Fruit fly (Drosophila melanogaster) whole organism, embryonic: ENCODE data around the gene CG45493.
A peak's percentile ranks its signal among the peaks of the same experiment; 100 is the strongest.

Experiments used
- Asciz ChIP-seq: fragments of 200-800 bp; sonication (Bioruptor generic); optimal IDR thresholded peaks from 2 replicates; lab custom pipeline; 2017; ENCODE audit warnings: missing biosample characterization, mild to moderate bottlenecking, missing genetic modification characterization, missing genetic modification reagents
- Atf-2 ChIP-seq: fragments of 200-800 bp; sonication (Bioruptor generic); optimal IDR thresholded peaks from 2 replicates; lab custom pipeline; 2016; ENCODE audit warnings: missing biosample characterization, missing genetic modification characterization
- Atf6 ChIP-seq: fragments of 200-800 bp; sonication (Bioruptor generic); IDR thresholded peaks from 2 replicates; pipeline ENCODE4 v1.3.6; 2022; ENCODE audit warnings: missing biosample characterization, missing genetic modification characterization
- CG12155 ChIP-seq: fragments of 200-800 bp; sonication (Bioruptor generic); optimal IDR thresholded peaks from 3 replicates; lab custom pipeline; 2016; ENCODE audit warnings: missing biosample characterization, missing genetic modification characterization
- CG15696 ChIP-seq: fragments of 200-800 bp; sonication (Bioruptor generic); optimal IDR thresholded peaks from 2 replicates; lab custom pipeline; 2019; ENCODE audit warnings: missing biosample characterization, mild to moderate bottlenecking, missing genetic modification characterization, moderate library complexity
- CG16779 ChIP-seq: fragments of 200-800 bp; sonication (Bioruptor generic); IDR thresholded peaks from 2 replicates; pipeline ENCODE4 v1.3.6; 2022; ENCODE audit warnings: missing biosample characterization, missing genetic modification characterization
- CG1792 ChIP-seq: fragments of 200-800 bp; sonication (Bioruptor generic); optimal IDR thresholded peaks from 2 replicates; lab custom pipeline; 2016; ENCODE audit warnings: missing biosample characterization, missing genetic modification characterization
- CG2202 ChIP-seq: fragments of 200-800 bp; sonication (Bioruptor generic); optimal IDR thresholded peaks from 2 replicates; lab custom pipeline; 2018; ENCODE audit warnings: missing biosample characterization, mild to moderate bottlenecking, missing genetic modification characterization
- CG3847 ChIP-seq: fragments of 200-800 bp; sonication (Bioruptor generic); IDR thresholded peaks from 2 replicates; pipeline ENCODE4 v1.3.6; 2022; ENCODE audit warnings: missing biosample characterization, missing genetic modification characterization
- CG4707 ChIP-seq: fragments of 200-800 bp; sonication (Bioruptor generic); optimal IDR thresholded peaks from 2 replicates; lab custom pipeline; 2018; ENCODE audit warnings: missing biosample characterization, mild to moderate bottlenecking, missing genetic modification characterization, moderate library complexity
- CG4730 ChIP-seq: fragments of 200-800 bp; sonication (Bioruptor generic); IDR thresholded peaks from 2 replicates; pipeline ENCODE4 v1.3.6; 2022; ENCODE audit warnings: missing biosample characterization, missing genetic modification characterization
- CG6654 ChIP-seq: fragments of 200-800 bp; sonication (Bioruptor generic); optimal IDR thresholded peaks from 2 replicates; lab custom pipeline; 2017; ENCODE audit warnings: missing biosample characterization, mild to moderate bottlenecking, missing genetic modification characterization
- CG6683 ChIP-seq: fragments of 200-800 bp; sonication (Bioruptor generic); optimal IDR thresholded peaks from 2 replicates; lab custom pipeline; 2017; ENCODE audit warnings: missing biosample characterization, mild to moderate bottlenecking, missing genetic modification characterization, missing genetic modification reagents
- CG8388 ChIP-seq: fragments of 200-800 bp; sonication (Bioruptor generic); optimal IDR thresholded peaks from 2 replicates; lab custom pipeline; 2019; ENCODE audit warnings: missing biosample characterization, mild to moderate bottlenecking, missing genetic modification characterization, moderate library complexity
- CG8944 ChIP-seq: fragments of 200-800 bp; sonication (Bioruptor generic); optimal IDR thresholded peaks from 3 replicates; lab custom pipeline; 2016; ENCODE audit warnings: missing biosample characterization, missing genetic modification characterization
- CG9215 ChIP-seq: fragments of 200-800 bp; sonication (Bioruptor generic); IDR thresholded peaks from 2 replicates; pipeline ENCODE4 v1.3.6; 2022; ENCODE audit warnings: missing biosample characterization, missing genetic modification characterization
- Dref ChIP-seq: fragments of 200-800 bp; sonication (Bioruptor generic); IDR thresholded peaks from 2 replicates; pipeline ENCODE4 v1.3.6; 2022; ENCODE audit warnings: missing biosample characterization, missing genetic modification characterization
- Ets65A ChIP-seq: fragments of 200-800 bp; sonication (Bioruptor generic); peaks from one replicate; lab custom pipeline; 2016; ENCODE audit warnings: missing biosample characterization, missing genetic modification characterization
- Gug ChIP-seq: fragments of 200-800 bp; sonication (Bioruptor generic); IDR thresholded peaks from 4 replicates; pipeline ENCODE4 v1.3.6; 2022; ENCODE audit warnings: missing biosample characterization, missing genetic modification characterization
- HLH3B ChIP-seq: fragments of 200-800 bp; sonication (Bioruptor generic); IDR thresholded peaks from 2 replicates; pipeline ENCODE4 v1.3.6; 2022; ENCODE audit warnings: missing biosample characterization, missing genetic modification characterization
- Hmx ChIP-seq: fragments of 200-800 bp; sonication (Bioruptor generic); optimal IDR thresholded peaks from 2 replicates; lab custom pipeline; 2016; ENCODE audit warnings: missing biosample characterization, missing genetic modification characterization
- Hr78 ChIP-seq, 2 experiments: fragments of 200-800 bp in 1 of 2; fragments of >200 bp in 1 of 2; sonication (Bioruptor generic) in 1 of 2; optimal IDR thresholded peaks; 2 replicates each; lab custom pipeline; 2017 to 2019; ENCODE audit warnings: missing biosample characterization in 2 of 2, missing genetic modification characterization in 2 of 2, mild to moderate bottlenecking in 1 of 2, moderate library complexity in 1 of 2
- Mad ChIP-seq: fragments of 200-800 bp; sonication (Bioruptor generic); optimal IDR thresholded peaks from 2 replicates; lab custom pipeline; 2016; ENCODE audit warnings: missing biosample characterization, missing genetic modification characterization
- NFAT ChIP-seq: fragments of 200-800 bp; sonication (Bioruptor generic); IDR thresholded peaks from 2 replicates; pipeline ENCODE4 v1.3.6; 2022; ENCODE audit warnings: missing biosample characterization, missing genetic modification characterization
- Ptx1 ChIP-seq: fragments of 200-800 bp; sonication (Bioruptor generic); IDR thresholded peaks from 2 replicates; pipeline ENCODE4 v1.3.6; 2022; ENCODE audit warnings: missing biosample characterization, missing genetic modification characterization
- Sox102F ChIP-seq: fragments of 200-800 bp; sonication (Bioruptor generic); optimal IDR thresholded peaks from 2 replicates; lab custom pipeline; 2018; ENCODE audit warnings: missing biosample characterization, mild to moderate bottlenecking, missing genetic modification characterization, moderate library complexity
- Taf1 ChIP-seq: fragments of 200-800 bp; sonication (Bioruptor generic); IDR thresholded peaks from 2 replicates; pipeline ENCODE4 v1.3.6; 2022; ENCODE audit warnings: missing biosample characterization, missing genetic modification characterization
- Xrp1 ChIP-seq: fragments of 200-800 bp; sonication (Bioruptor generic); IDR thresholded peaks from 2 replicates; pipeline ENCODE4 v1.3.6; 2022; ENCODE audit warnings: missing biosample characterization, missing genetic modification characterization
- ash1 ChIP-seq: fragments of 200-800 bp; sonication (Bioruptor generic); optimal IDR thresholded peaks from 2 replicates; lab custom pipeline; 2018; ENCODE audit warnings: missing biosample characterization, mild to moderate bottlenecking, missing genetic modification characterization
- cato ChIP-seq: fragments of 200-800 bp; sonication (Bioruptor generic); optimal IDR thresholded peaks from 2 replicates; lab custom pipeline; 2016; ENCODE audit warnings: missing biosample characterization, missing genetic modification characterization, borderline replicate concordance
- da ChIP-seq: fragments of 200-800 bp; sonication (Bioruptor generic); optimal IDR thresholded peaks from 2 replicates; lab custom pipeline; 2016; ENCODE audit warnings: missing biosample characterization, missing genetic modification characterization
- dimm ChIP-seq: fragments of 200-800 bp; sonication (Bioruptor generic); IDR thresholded peaks from 2 replicates; pipeline ENCODE4 v1.3.6; 2022; ENCODE audit warnings: missing biosample characterization, missing genetic modification characterization
- dm ChIP-seq: fragments of 200-800 bp; sonication (Bioruptor generic); optimal IDR thresholded peaks from 3 replicates; lab custom pipeline; 2016; ENCODE audit warnings: missing biosample characterization, missing genetic modification characterization
- en ChIP-seq: fragments of 200-800 bp; sonication (Bioruptor generic); optimal IDR thresholded peaks from 2 replicates; lab custom pipeline; 2016; ENCODE audit warnings: missing biosample characterization, missing genetic modification characterization
- fu2 ChIP-seq: fragments of 200-800 bp; sonication (Bioruptor generic); optimal IDR thresholded peaks from 2 replicates; lab custom pipeline; 2016; ENCODE audit warnings: missing biosample characterization, missing genetic modification characterization
- grau ChIP-seq: fragments of 200-800 bp; optimal IDR thresholded peaks from 3 replicates; lab custom pipeline; 2019; ENCODE audit warnings: missing biosample characterization, mild to moderate bottlenecking, missing genetic modification characterization, moderate library complexity
- hth ChIP-seq: fragments of >200 bp; optimal IDR thresholded peaks from 2 replicates; lab custom pipeline; 2017; ENCODE audit warnings: inconsistent platforms
- ind ChIP-seq: fragments of 200-800 bp; sonication (Bioruptor generic); optimal IDR thresholded peaks from 3 replicates; lab custom pipeline; 2016; ENCODE audit warnings: missing biosample characterization, missing genetic modification characterization
- jigr1 ChIP-seq: fragments of 200-800 bp; sonication (Bioruptor generic); IDR thresholded peaks from 3 replicates; pipeline ENCODE4 v1.3.6; 2022; ENCODE audit warnings: missing biosample characterization, missing genetic modification characterization
- lmd ChIP-seq: fragments of 200-800 bp; sonication (Bioruptor generic); IDR thresholded peaks from 2 replicates; pipeline ENCODE4 v1.3.6; 2022; ENCODE audit warnings: missing biosample characterization, missing genetic modification characterization
- lov ChIP-seq, 2 experiments: fragments of 200-800 bp in 1 of 2; fragments of >200 bp in 1 of 2; sonication (Bioruptor generic) in 1 of 2; IDR thresholded peaks in 1 of 2; optimal IDR thresholded peaks in 1 of 2; 2 replicates in 1 of 2; 3 replicates in 1 of 2; pipeline versions ENCODE4 v1.3.6 to Lab custom; 2017 to 2022; ENCODE audit warnings: missing biosample characterization in 1 of 2, missing genetic modification characterization in 1 of 2
- mirr ChIP-seq: fragments of 200-800 bp; sonication (Bioruptor generic); optimal IDR thresholded peaks from 3 replicates; lab custom pipeline; 2018; ENCODE audit warnings: missing biosample characterization, mild to moderate bottlenecking, missing genetic modification characterization
- nerfin-1 ChIP-seq: fragments of 200-800 bp; sonication (Bioruptor generic); optimal IDR thresholded peaks from 3 replicates; lab custom pipeline; 2019; ENCODE audit warnings: missing biosample characterization, mild to moderate bottlenecking, missing genetic modification characterization, moderate library complexity
- nerfin-2 ChIP-seq: fragments of 200-800 bp; sonication (Bioruptor generic); IDR thresholded peaks from 2 replicates; pipeline ENCODE4 v1.3.6; 2022; ENCODE audit warnings: missing biosample characterization, missing genetic modification characterization; ENCODE audit not compliant: partially characterized antibody
- odd ChIP-seq: fragments of 200-800 bp; sonication (Bioruptor generic); optimal IDR thresholded peaks from 2 replicates; lab custom pipeline; 2017; ENCODE audit warnings: missing biosample characterization, mild to moderate bottlenecking, missing genetic modification characterization
- pho ChIP-seq: fragments of 200-800 bp; sonication (Bioruptor generic); optimal IDR thresholded peaks from 2 replicates; lab custom pipeline; 2016; ENCODE audit warnings: missing biosample characterization, missing genetic modification characterization
- pum ChIP-seq: fragments of 200-800 bp; sonication (Bioruptor generic); optimal IDR thresholded peaks from 2 replicates; lab custom pipeline; 2016; ENCODE audit warnings: missing biosample characterization, missing genetic modification characterization
- rib ChIP-seq: fragments of 200-800 bp; sonication (Bioruptor generic); IDR thresholded peaks from 2 replicates; pipeline ENCODE4 v1.3.6; 2022; ENCODE audit warnings: missing biosample characterization, missing genetic modification characterization
- sna ChIP-seq: fragments of 200-800 bp; sonication (Bioruptor generic); IDR thresholded peaks from 2 replicates; pipeline ENCODE4 v1.3.6; 2022; ENCODE audit warnings: missing biosample characterization, missing genetic modification characterization; ENCODE audit not compliant: partially characterized antibody
- sob ChIP-seq: fragments of 200-800 bp; sonication (Bioruptor generic); IDR thresholded peaks from 2 replicates; pipeline ENCODE4 v1.3.6; 2022; ENCODE audit warnings: missing biosample characterization, missing genetic modification characterization
- tgo ChIP-seq: fragments of 200-800 bp; sonication (Bioruptor generic); IDR thresholded peaks from 3 replicates; pipeline ENCODE4 v1.3.6; 2022; ENCODE audit warnings: missing biosample characterization, missing genetic modification characterization
- twi ChIP-seq: fragments of 200-800 bp; optimal IDR thresholded peaks from 2 replicates; lab custom pipeline; 2019; ENCODE audit warnings: missing biosample characterization, mild to moderate bottlenecking, missing genetic modification characterization, moderate library complexity

Gene CG45493

DNA sequence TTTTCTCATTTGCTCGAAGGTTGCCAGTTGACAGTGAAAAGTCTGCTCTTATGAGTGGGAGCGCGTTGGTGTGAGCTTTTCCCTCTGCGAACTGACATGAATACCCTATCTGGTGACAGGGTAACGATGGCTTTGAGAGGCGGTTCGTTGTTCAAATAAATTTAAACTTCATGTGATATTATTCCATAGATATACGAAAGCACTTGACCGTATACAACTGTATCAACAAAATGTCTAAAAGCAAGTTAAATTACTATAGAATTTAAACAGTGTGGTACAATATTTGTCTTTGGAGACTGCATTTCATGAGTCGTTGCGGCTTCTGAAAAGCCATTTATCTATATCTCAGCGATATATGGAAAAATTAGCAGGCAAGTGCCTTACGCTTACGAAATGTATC lies 15.5 kb upstream of the CG45493 start (continued):
- TF ChIP-seq Dref (no peak), Xrp1 (no peak), da (no peak), Hmx (GFP tag; lab: Kevin White, UChicago) (no peak), CG6683 (no peak), nerfin-1 (no peak), CG3847 (GFP tag; lab: Robert Waterston, UW) (peak; percentile 33; the same call in 1 of the 2 replicates), odd (GFP tag; lab: Kevin White, UChicago) (peak; percentile 5), Taf1 (GFP tag; lab: Robert Waterston, UW) (no peak), dm (no peak), rib (GFP tag; lab: Robert Waterston, UW) (no peak), nerfin-2 (GFP tag; lab: Robert Waterston, UW) (no peak), en (GFP tag; lab: Kevin White, UChicago) (no peak), ash1 (no peak), CG4730 (GFP tag; lab: Robert Waterston, UW) (no peak), Ptx1 (GFP tag; lab: Robert Waterston, UW) (peak; percentile 39; the same call in 1 of the 2 replicates), CG4707 (no peak), CG9215 (GFP tag; lab: Robert Waterston, UW) (0 out of 2 replicates have a peak, but pooled peaks have one; percentile 27), Hr78 (GFP tag; optimal IDR thresholded peaks at IDR 0.05; lab: Kevin White, UChicago) (no peak), Atf6 (GFP tag; lab: Robert Waterston, UW) (0 out of 2 replicates have a peak, but pooled peaks have one; percentile 21), pho (GFP tag; lab: Kevin White, UChicago) (no peak), CG1792 (GFP tag; lab: Kevin White, UChicago) (no peak), tgo (GFP tag; lab: Robert Waterston, UW) (0 out of 3 replicates have a peak, but pooled peaks have one; percentile 20), CG8388 (GFP tag; lab: Kevin White, UChicago) (peak; percentile 16), CG16779 (no peak), cato (GFP tag; lab: Kevin White, UChicago) (no peak), HLH3B (GFP tag; lab: Robert Waterston, UW) (peak; percentile 18; the same call in 1 of the 2 replicates), sob (GFP tag; lab: Robert Waterston, UW) (peak; percentile 33; the same call in 1 of the 2 replicates), hth (no peak), pum (GFP tag; lab: Kevin White, UChicago) (no peak), fu2 (no peak), ind (GFP tag; lab: Kevin White, UChicago) (peak; percentile 1), Atf-2 (GFP tag; lab: Kevin White, UChicago) (no peak), lmd (GFP tag; lab: Robert Waterston, UW) (peak; percentile 57), dimm (GFP tag; lab: Robert Waterston, UW) (no peak), CG15696 (tag; lab: Kevin White, UChicago) (no peak), twi (no peak), lov (optimal IDR thresholded peaks at IDR 0.05; lab: Kevin White, UChicago) (no peak), lov (GFP tag; IDR thresholded peaks at IDR 0.05; lab: Robert Waterston, UW) (no peak), Mad (GFP tag; lab: Kevin White, UChicago) (no peak), Ets65A (no peak), CG12155 (GFP tag; lab: Kevin White, UChicago) (peak; percentile 11), CG6654 (GFP tag; lab: Kevin White, UChicago) (no peak), NFAT (GFP tag; lab: Robert Waterston, UW) (no peak), Gug (GFP tag; lab: Robert Waterston, UW) (no peak), jigr1 (no peak), grau (tag; lab: Kevin White, UChicago) (peak; percentile 62), CG8944 (no peak), CG2202 (no peak), mirr (GFP tag; lab: Kevin White, UChicago) (no peak), Sox102F (GFP tag; lab: Kevin White, UChicago) (peak; percentile 48), sna (no peak), Asciz (GFP tag; lab: Kevin White, UChicago) (no peak)
